Worm (Caenorhabditis elegans) whole organism, midembryonic: ENCODE measurements around the gene F01G12.18.

ENCODE experiments used
- T22C8.4 ChIP-seq: fragments of 200-800 bp; sonication (Bioruptor generic); IDR thresholded peaks from 2 replicates; pipeline ENCODE4 v1.3.6; 2022; ENCODE audit warnings: missing genetic modification characterization, missing compliant biosample characterization
- cog-1 ChIP-seq: sonication (generic microtip); optimal IDR thresholded peaks from 2 replicates; lab custom pipeline; 2016; ENCODE audit warnings: missing genetic modification characterization, missing compliant biosample characterization
- flt-1 ChIP-seq: fragments of 200-800 bp; sonication (Bioruptor generic); IDR thresholded peaks from 2 replicates; pipeline ENCODE4 v1.3.6; 2022; ENCODE audit warnings: missing genetic modification characterization, missing compliant biosample characterization
- klf-2 ChIP-seq: fragments of 200-800 bp; sonication (Bioruptor generic); conservative IDR thresholded peaks from 2 replicates; pipeline ENCODE4 v1.3.6; 2022; ENCODE audit warnings: missing genetic modification reagents, missing genetic modification characterization, missing compliant biosample characterization
- med-1 ChIP-seq: sonication (generic microtip); optimal IDR thresholded peaks from 2 replicates; lab custom pipeline; 2017; ENCODE audit warnings: missing genetic modification characterization, mild to moderate bottlenecking, missing compliant biosample characterization, antibody characterized with exemption, missing genetic modification reagents; ENCODE audit not compliant: insufficient read depth
- ref-1 ChIP-seq: fragments of 200-800 bp; sonication (Bioruptor generic); conservative IDR thresholded peaks from 2 replicates; pipeline ENCODE4 v1.3.6; 2022; ENCODE audit warnings: missing genetic modification reagents, missing genetic modification characterization, missing compliant biosample characterization
- tab-1 ChIP-seq: fragments of 200-800 bp; sonication (Bioruptor generic); IDR thresholded peaks from 2 replicates; pipeline ENCODE4 v1.3.6; 2022; ENCODE audit warnings: missing genetic modification characterization, missing compliant biosample characterization
- ztf-23 ChIP-seq: fragments of 200-800 bp; sonication (Bioruptor generic); IDR thresholded peaks from 2 replicates; pipeline ENCODE4 v1.3.6; 2022; ENCODE audit warnings: missing genetic modification reagents, missing genetic modification characterization, missing compliant biosample characterization
- ztf-29 ChIP-seq: fragments of 200-800 bp; sonication (Bioruptor generic); IDR thresholded peaks from 2 replicates; pipeline ENCODE4 v1.3.6; 2022; ENCODE audit warnings: missing genetic modification reagents, missing genetic modification characterization, missing compliant biosample characterization

Gene F01G12.18

ce11 chrX:16398420-16398925 is at the start of gene F01G12.18:
F01G12.18 (minus strand) TSS chrX:16398470.
- TF ChIP-seq tab-1 (GFP tag; lab: Robert Waterston, UW) (no peak), klf-2 (GFP tag; lab: Robert Waterston, UW) (no peak), ztf-29 (GFP tag; lab: Robert Waterston, UW) (no peak), flt-1 (GFP tag; lab: Robert Waterston, UW) (no peak), med-1 (GFP tag; lab: Kevin White, UChicago) (no peak), T22C8.4 (GFP tag; lab: Robert Waterston, UW) (no peak), ref-1 (GFP tag; lab: Robert Waterston, UW) (no peak), cog-1 (tag; lab: Kevin White, UChicago) (no peak), ztf-23 (GFP tag; lab: Robert Waterston, UW) (no peak)

- TF ChIP-seq klf-2 (GFP tag; lab: Robert Waterston, UW), result no peak
- 0 out of 2 replicates have a peak, but pooled peaks have one; percentile 6 for TF ChIP-seq tab-1 (GFP tag; lab: Robert Waterston, UW)
- no peak for TF ChIP-seq med-1 (GFP tag; lab: Kevin White, UChicago)
- TF ChIP-seq ref-1 (GFP tag; lab: Robert Waterston, UW), result no peak
- TF ChIP-seq flt-1 (GFP tag; lab: Robert Waterston, UW), result no peak
- no peak for TF ChIP-seq cog-1 (tag; lab: Kevin White, UChicago)
- TF ChIP-seq ztf-23 (GFP tag; lab: Robert Waterston, UW), result 0 out of 2 replicates have a peak, but pooled peaks have one; percentile 2
- no peak for TF ChIP-seq T22C8.4 (GFP tag; lab: Robert Waterston, UW)
- TF ChIP-seq ztf-29 (GFP tag; lab: Robert Waterston, UW), result no peak
Observed at ce11 chrX:16447116-16447515, 48.8 kb upstream of the F01G12.18 start.

DNA sequence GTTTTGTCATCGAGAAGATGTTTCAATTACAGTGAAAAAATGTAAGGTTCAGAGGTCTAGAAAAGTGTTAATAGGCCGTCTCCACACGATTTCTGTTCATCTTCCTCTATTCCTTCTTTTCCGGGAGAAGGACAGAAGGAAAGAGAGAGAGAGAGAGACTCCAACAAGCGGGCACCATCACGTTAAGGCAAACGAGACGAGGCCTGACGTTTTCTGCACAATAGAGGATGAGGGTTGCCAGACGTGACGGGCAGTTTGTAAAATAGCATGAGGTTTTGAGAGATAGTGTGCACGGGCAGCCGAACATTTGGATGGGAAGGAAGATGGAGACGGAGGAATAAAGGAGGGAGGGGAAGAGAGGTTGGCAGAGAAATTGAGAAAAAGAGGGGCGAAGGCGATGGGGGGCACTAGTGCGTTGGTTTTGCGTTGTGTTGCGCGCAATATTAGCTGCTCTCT is 47.6 kb upstream of the F01G12.18 start, which contains the start of gene twf-2:
Gene twf-2, plus strand, starts transcription at position 405 of the 456 bp plus-strand sequence.
- peak; percentile 69 for TF ChIP-seq ztf-23 (GFP tag; lab: Robert Waterston, UW)
- no peak for TF ChIP-seq med-1 (GFP tag; lab: Kevin White, UChicago)
- peak; percentile 70 for TF ChIP-seq flt-1 (GFP tag; lab: Robert Waterston, UW)
- TF ChIP-seq cog-1 (tag; lab: Kevin White, UChicago), result peak; percentile 76
- 0 out of 2 replicates have a peak, but pooled peaks have one; percentile 21 for TF ChIP-seq ztf-29 (GFP tag; lab: Robert Waterston, UW)
- TF ChIP-seq T22C8.4 (GFP tag; lab: Robert Waterston, UW), result no peak
- TF ChIP-seq klf-2 (GFP tag; lab: Robert Waterston, UW), result no peak
- no peak for TF ChIP-seq ref-1 (GFP tag; lab: Robert Waterston, UW)
- no peak for TF ChIP-seq tab-1 (GFP tag; lab: Robert Waterston, UW)

ce11 chrX:16443657-16444056 is 45.4 kb upstream of the F01G12.18 start:
- TF ChIP-seq ref-1 (GFP tag; lab: Robert Waterston, UW), result no peak
- TF ChIP-seq flt-1 (GFP tag; lab: Robert Waterston, UW), result no peak
- no peak for TF ChIP-seq med-1 (GFP tag; lab: Kevin White, UChicago)
- TF ChIP-seq cog-1 (tag; lab: Kevin White, UChicago), result no peak
- TF ChIP-seq ztf-29 (GFP tag; lab: Robert Waterston, UW), result no peak
- no peak for TF ChIP-seq ztf-23 (GFP tag; lab: Robert Waterston, UW)
- TF ChIP-seq T22C8.4 (GFP tag; lab: Robert Waterston, UW), result no peak
- TF ChIP-seq klf-2 (GFP tag; lab: Robert Waterston, UW), result no peak
- no peak for TF ChIP-seq tab-1 (GFP tag; lab: Robert Waterston, UW)

ce11 chrX:16440949-16441348 is 42.7 kb upstream of the F01G12.18 start:
- TF ChIP-seq flt-1 (GFP tag; lab: Robert Waterston, UW) (no peak), T22C8.4 (GFP tag; lab: Robert Waterston, UW) (no peak), ztf-29 (GFP tag; lab: Robert Waterston, UW) (no peak), ref-1 (GFP tag; lab: Robert Waterston, UW) (no peak)

- TF ChIP-seq tab-1 (GFP tag; lab: Robert Waterston, UW) (no peak), flt-1 (GFP tag; lab: Robert Waterston, UW) (no peak), T22C8.4 (GFP tag; lab: Robert Waterston, UW) (no peak), klf-2 (GFP tag; lab: Robert Waterston, UW) (no peak), ref-1 (GFP tag; lab: Robert Waterston, UW) (no peak), ztf-23 (GFP tag; lab: Robert Waterston, UW) (no peak)
Observed at ce11 chrX:16432143-16432542, 33.9 kb upstream of the F01G12.18 start, which contains the start of gene F38E9.6. F38E9.6 (plus strand) TSS chrX:16432443.

DNA sequence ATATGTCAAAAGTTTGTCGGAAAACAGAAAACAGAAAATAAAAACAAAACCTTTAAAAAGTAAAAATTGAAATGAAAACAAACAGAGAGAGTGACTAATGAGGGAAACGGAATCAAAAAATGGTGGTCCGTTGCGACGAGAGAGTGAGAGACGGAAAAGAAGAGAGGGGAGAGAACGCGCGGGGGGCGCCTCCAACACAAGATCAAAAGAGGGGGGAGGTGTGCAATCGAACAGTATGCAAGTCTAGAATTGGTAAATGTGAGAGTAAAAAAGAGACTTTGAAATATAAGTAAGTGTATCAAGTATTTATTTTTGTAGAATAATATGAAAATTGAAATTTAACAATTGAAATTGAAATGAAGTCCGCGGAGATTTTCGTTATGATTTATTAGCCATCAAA is 20.1 kb upstream of the F01G12.18 start:
- no peak for TF ChIP-seq med-1 (GFP tag; lab: Kevin White, UChicago)
- no peak for TF ChIP-seq ztf-29 (GFP tag; lab: Robert Waterston, UW)
- no peak for TF ChIP-seq T22C8.4 (GFP tag; lab: Robert Waterston, UW)
- no peak for TF ChIP-seq tab-1 (GFP tag; lab: Robert Waterston, UW)
- no peak for TF ChIP-seq ref-1 (GFP tag; lab: Robert Waterston, UW)
- no peak for TF ChIP-seq cog-1 (tag; lab: Kevin White, UChicago)
- no peak for TF ChIP-seq klf-2 (GFP tag; lab: Robert Waterston, UW)
- TF ChIP-seq flt-1 (GFP tag; lab: Robert Waterston, UW), result no peak

- TF ChIP-seq ztf-23 (GFP tag; lab: Robert Waterston, UW) (no peak), tab-1 (GFP tag; lab: Robert Waterston, UW) (no peak), ref-1 (GFP tag; lab: Robert Waterston, UW) (no peak), T22C8.4 (GFP tag; lab: Robert Waterston, UW) (no peak), flt-1 (GFP tag; lab: Robert Waterston, UW) (no peak), cog-1 (tag; lab: Kevin White, UChicago) (no peak), ztf-29 (GFP tag; lab: Robert Waterston, UW) (no peak)
Observed at ce11 chrX:16416790-16417330, 18.6 kb upstream of the F01G12.18 start, which contains the start of gene eat-17. eat-17 (minus strand) TSS chrX:16416840.
